Worm (Caenorhabditis elegans): ENCODE results near the gene W01B6.5.

Gene W01B6.5

DNA sequence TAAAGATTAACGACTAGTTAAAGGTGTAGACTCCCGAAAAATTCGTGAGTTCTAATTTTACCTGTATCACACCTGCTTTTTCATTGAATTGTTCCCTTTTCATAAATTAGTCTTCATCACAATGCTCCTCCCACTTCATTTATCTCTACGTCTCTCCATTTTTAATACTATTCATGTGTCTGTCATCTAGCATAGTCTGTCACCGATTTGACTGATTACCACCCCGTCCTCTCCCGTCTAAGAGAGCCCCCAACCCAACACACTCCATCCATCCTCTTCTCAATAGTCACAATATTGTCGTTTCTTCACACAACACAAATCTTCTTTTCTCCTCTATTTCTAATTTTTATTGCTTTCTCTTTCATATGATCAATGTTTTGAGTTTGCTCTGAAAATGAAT lies 10.8 kb upstream of the W01B6.5 start:
- peak; percentile 3 for TF ChIP-seq lin-39 (tag; optimal IDR thresholded peaks at IDR 0.05)
- TF ChIP-seq mab-5 (tag; optimal IDR thresholded peaks at IDR 0.05): peak; percentile 68
- no peak for TF ChIP-seq nhr-25 (tag; optimal IDR thresholded peaks at IDR 0.05)
- peak; percentile 12 for TF ChIP-seq nhr-129 (tag; optimal IDR thresholded peaks at IDR 0.05)

DNA sequence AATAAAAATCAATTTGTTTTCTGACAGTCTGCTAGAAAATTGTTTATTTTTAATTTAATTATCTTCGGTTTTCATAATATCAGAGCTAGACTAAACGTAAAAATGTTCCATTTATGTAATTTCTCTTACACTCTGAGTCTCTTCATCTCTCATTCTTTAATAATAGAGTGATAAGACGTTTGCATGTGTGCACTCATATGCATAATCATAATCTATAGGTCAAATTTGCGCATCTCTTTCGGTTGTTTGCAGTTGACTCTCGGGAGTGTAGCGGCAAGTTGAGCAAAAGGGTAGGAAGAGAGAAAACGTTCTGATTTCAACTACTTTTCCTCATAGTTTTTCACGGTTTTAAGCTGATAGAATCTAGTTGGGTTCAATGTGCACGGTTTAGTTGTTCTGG lies 9.5 kb upstream of the W01B6.5 start:
- TF ChIP-seq fos-1 (tag; optimal IDR thresholded peaks at IDR 0.05) (peak; percentile 61), F13H6.1 (tag; optimal IDR thresholded peaks at IDR 0.05) (no peak)

DNA sequence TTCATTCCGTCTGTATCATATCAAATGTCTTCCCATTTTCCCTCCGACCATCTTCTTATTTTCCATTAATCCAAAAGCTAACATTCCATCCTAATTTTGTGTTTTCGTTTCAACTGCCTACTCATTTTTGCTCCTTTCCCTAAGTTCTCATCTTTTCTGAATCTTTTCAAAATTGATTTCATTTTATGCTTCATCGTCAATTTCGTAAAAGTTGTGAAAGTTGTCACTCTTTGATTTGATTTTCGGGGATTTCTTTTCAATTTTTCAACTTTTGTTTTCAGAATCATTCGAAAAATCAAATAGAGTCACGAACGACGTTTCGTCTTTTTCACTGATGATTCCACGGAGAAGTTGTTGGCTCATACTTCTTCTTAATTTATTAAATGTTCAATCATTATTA lies 8.5 kb upstream of the W01B6.5 start, which contains the start of gene cwn-2:
Gene cwn-2 (plus strand): TSS at position 276 of the 400 bp plus-strand sequence.
- TF ChIP-seq snpc-4 (tag; optimal IDR thresholded peaks at IDR 0.05) (no peak), ama-1 (optimal IDR thresholded peaks at IDR 0.05) (no peak), ztf-4 (tag; optimal IDR thresholded peaks at IDR 0.05) (no peak), blmp-1 (tag; optimal IDR thresholded peaks at IDR 0.05; ENCODE audit: insufficient read depth) (no peak), zag-1 (tag; optimal IDR thresholded peaks at IDR 0.05) (no peak), fos-1 (tag; optimal IDR thresholded peaks at IDR 0.05) (no peak), F13H6.1 (tag; optimal IDR thresholded peaks at IDR 0.05) (no peak)

DNA sequence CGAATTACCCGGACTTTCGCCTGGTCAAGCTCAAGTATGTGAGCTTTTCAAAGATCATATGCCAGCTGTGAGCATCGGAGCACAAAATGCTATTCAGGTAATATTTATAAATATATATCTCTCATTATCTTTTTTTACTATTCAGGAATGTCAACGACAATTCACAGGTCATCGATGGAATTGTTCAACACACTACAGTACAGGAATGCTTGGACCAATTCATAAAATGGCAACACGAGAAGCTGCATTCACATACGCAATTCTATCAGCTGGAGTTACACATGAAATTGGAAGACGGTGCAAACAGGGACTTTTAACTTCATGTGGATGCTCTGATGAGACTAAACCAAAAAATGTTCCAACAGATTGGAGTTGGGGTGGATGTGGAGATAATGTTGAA lies 7.7 kb upstream of the W01B6.5 start:
- no peak for TF ChIP-seq nhr-6 (tag; optimal IDR thresholded peaks at IDR 0.05)
- TF ChIP-seq ZK546.5 (tag; optimal IDR thresholded peaks at IDR 0.05): no peak
- TF ChIP-seq elt-1 (tag; optimal IDR thresholded peaks at IDR 0.05): no peak
- TF ChIP-seq crh-2 (tag; optimal IDR thresholded peaks at IDR 0.05): no peak
- TF ChIP-seq ama-1 (optimal IDR thresholded peaks at IDR 0.05): no peak
- no peak for TF ChIP-seq nhr-11 (tag; optimal IDR thresholded peaks at IDR 0.05)
- no peak for TF ChIP-seq unc-39 (tag; optimal IDR thresholded peaks at IDR 0.05)
- TF ChIP-seq nhr-10 (tag; optimal IDR thresholded peaks at IDR 0.05): no peak
- no peak for TF ChIP-seq aly-2 (tag; optimal IDR thresholded peaks at IDR 0.05)
- TF ChIP-seq lin-39 (tag; optimal IDR thresholded peaks at IDR 0.05): no peak
- no peak for TF ChIP-seq R02D3.7 (tag; optimal IDR thresholded peaks at IDR 0.05)

DNA sequence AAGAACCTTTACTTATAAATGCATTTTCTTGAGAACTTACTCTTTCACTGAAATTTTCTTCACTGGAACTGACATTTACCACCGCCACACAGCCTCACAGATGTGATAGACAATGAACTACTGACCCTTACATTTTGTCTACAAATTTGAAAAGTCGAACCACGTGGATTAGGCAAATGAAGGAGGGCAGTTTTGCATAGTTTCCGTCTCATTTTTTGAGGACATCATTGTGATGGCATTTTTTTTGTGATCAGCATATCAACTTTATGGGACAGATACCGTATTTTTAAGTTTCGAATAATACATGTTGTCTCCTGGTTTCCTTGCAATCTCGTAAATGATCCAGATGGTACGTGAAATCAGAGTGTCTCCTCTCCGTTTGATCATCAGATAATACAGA lies 3.5 kb upstream of the W01B6.5 start, which contains the start of gene W01B6.3:
Gene W01B6.3 (minus strand): TSS at position 101 of the 400 bp plus-strand sequence.
- TF ChIP-seq gmeb-1 (tag; optimal IDR thresholded peaks at IDR 0.05): no peak
- TF ChIP-seq aly-2 (tag; optimal IDR thresholded peaks at IDR 0.05): no peak
- no peak for TF ChIP-seq blmp-1 (tag; optimal IDR thresholded peaks at IDR 0.05; ENCODE audit: insufficient read depth)
- TF ChIP-seq nhr-129 (tag; optimal IDR thresholded peaks at IDR 0.05): no peak
- no peak for TF ChIP-seq F13H6.1 (tag; optimal IDR thresholded peaks at IDR 0.05)
- no peak for TF ChIP-seq lin-39 (tag; optimal IDR thresholded peaks at IDR 0.05)
- no peak for TF ChIP-seq mbf-1 (tag; optimal IDR thresholded peaks at IDR 0.05)
- TF ChIP-seq peb-1 (tag; optimal IDR thresholded peaks at IDR 0.05): no peak
- no peak for TF ChIP-seq nhr-10 (tag; optimal IDR thresholded peaks at IDR 0.05)
- no peak for TF ChIP-seq unc-55 (GFP tag; optimal IDR thresholded peaks at IDR 0.05)
- no peak for TF ChIP-seq elt-1 (tag; optimal IDR thresholded peaks at IDR 0.05)
- TF ChIP-seq R02D3.7 (tag; optimal IDR thresholded peaks at IDR 0.05): no peak
- TF ChIP-seq ztf-4 (tag; optimal IDR thresholded peaks at IDR 0.05): no peak
- no peak for TF ChIP-seq crh-2 (tag; optimal IDR thresholded peaks at IDR 0.05)
- no peak for TF ChIP-seq ztf-1 (GFP tag; conservative IDR thresholded peaks at IDR 0.05)
- TF ChIP-seq sem-4 (tag; optimal IDR thresholded peaks at IDR 0.05): no peak
- TF ChIP-seq snpc-4 (tag; optimal IDR thresholded peaks at IDR 0.05): no peak

DNA sequence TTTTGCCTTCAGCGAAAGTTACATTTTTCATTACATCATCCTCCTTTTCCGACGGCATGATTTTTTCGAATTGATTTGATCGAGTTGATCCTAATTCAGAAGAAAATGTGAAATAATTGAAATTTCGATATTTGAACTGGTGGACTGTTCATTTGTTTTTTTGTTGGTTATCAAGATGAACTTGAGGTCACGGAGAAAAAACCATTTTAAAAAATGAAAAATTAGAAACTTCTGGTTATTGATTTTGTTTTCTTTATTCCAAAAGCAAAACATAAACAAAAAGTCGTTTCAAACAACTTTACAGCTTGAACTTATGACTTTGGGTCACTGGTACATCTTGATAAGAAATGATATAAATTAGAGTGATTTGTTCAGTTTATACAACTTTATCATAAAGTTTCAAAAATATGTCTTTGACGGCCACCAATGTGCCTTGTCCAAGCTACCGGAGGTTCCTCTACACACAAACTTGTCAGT lies 927 bp upstream of the W01B6.5 start, which contains the start of the genes ttbk-4 and W01B6.4:
Gene ttbk-4 (minus strand): TSS at position 101 of the 477 bp plus-strand sequence.
Gene W01B6.4 (plus strand): TSS at position 427 of the 477 bp plus-strand sequence.
- no peak for TF ChIP-seq elt-1 (tag; optimal IDR thresholded peaks at IDR 0.05)
- no peak for TF ChIP-seq unc-62 (GFP tag; optimal IDR thresholded peaks at IDR 0.05)

DNA sequence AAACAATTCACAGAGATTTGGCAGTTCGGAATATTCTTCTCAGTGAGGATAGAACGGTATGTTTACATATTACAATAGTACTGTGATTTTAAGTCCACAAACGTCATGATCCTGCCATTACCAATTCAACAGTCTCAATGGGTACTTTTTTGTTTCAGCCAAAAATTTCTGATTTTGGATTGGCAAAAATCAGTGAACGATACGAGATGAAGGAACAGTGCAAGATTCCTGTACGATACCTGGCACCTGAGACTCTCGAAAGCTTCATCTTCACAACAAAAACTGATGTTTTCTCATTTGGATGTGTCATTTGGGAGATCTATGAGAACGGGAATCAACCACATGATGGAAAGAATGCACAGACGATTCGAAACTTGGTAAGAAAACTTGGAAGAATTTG lies 2.0 kb downstream of the W01B6.5 start:
- TF ChIP-seq blmp-1 (tag; optimal IDR thresholded peaks at IDR 0.05; ENCODE audit: insufficient read depth) (no peak), R02D3.7 (tag; optimal IDR thresholded peaks at IDR 0.05) (no peak), dmd-4 (tag; optimal IDR thresholded peaks at IDR 0.05) (no peak), unc-62 (GFP tag; optimal IDR thresholded peaks at IDR 0.05) (no peak)

DNA sequence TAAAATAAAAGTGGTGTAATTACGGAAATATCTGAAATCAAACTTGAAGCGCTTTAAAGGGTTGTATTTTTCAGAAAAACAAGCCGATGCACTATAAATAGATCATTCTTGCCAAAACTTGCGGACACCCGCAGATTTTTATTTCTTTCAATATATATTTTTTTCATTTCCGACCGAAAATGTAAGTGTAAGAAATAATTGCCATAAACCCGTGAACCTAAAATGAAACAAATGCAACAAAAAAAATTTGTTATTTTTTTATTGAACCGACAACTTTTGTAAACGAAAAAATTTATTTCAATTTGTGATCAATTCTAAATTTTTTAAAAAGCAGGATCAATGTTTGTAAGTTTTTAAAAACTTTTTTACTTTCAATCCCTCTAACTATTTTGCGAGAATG lies 4.8 kb downstream of the W01B6.5 start, which contains the start of gene W01B6.6:
Gene W01B6.6 (plus strand): TSS at position 301 of the 400 bp plus-strand sequence.
- no peak for TF ChIP-seq lsy-2 (tag; optimal IDR thresholded peaks at IDR 0.05)
- no peak for TF ChIP-seq Y55F3AM.14 (GFP tag; optimal IDR thresholded peaks at IDR 0.05)
- no peak for TF ChIP-seq C34F6.9 (tag; optimal IDR thresholded peaks at IDR 0.05)
- no peak for TF ChIP-seq snpc-4 (tag; optimal IDR thresholded peaks at IDR 0.05)
- no peak for TF ChIP-seq ztf-11 (tag; optimal IDR thresholded peaks at IDR 0.05)
